Fruit fly (Drosophila melanogaster) whole organism: Measurements from ENCODE around the gene CG13887.

Source experiments
- CG8478 ChIP-seq: fragments of >200 bp; optimal IDR thresholded peaks from 2 replicates; lab custom pipeline; 2018; ENCODE audit warnings: inconsistent platforms
- Dll ChIP-seq: fragments of >200 bp; optimal IDR thresholded peaks from 2 replicates; lab custom pipeline; 2017
- EcR ChIP-seq, 2 experiments: fragments of >200 bp; optimal IDR thresholded peaks; 2 replicates each; lab custom pipeline; 2017; ENCODE audit warnings: missing biosample characterization in 2 of 2, missing genetic modification characterization in 2 of 2, missing genetic modification reagents in 2 of 2
- pan ChIP-seq: fragments of >200 bp; optimal IDR thresholded peaks from 2 replicates; lab custom pipeline; 2017
- psq ChIP-seq: fragments of >200 bp; optimal IDR thresholded peaks from 2 replicates; lab custom pipeline; 2017
- usp ChIP-seq: fragments of >200 bp; optimal IDR thresholded peaks from 2 replicates; lab custom pipeline; 2017; ENCODE audit warnings: missing biosample characterization, missing genetic modification characterization, mixed read lengths

CG13887 gene

dm6 chr3L:876087-876486 lies 38.4 kb downstream of the CG13887 start:
- TF ChIP-seq pan (lab: Kevin White, UChicago), result no peak
- no peak for TF ChIP-seq EcR (GFP tag; optimal IDR thresholded peaks at IDR 0.05; lab: Kevin White, UChicago)
- no peak for TF ChIP-seq psq (lab: Kevin White, UChicago)
- no peak for TF ChIP-seq Dll (lab: Kevin White, UChicago)
- no peak for TF ChIP-seq usp
- TF ChIP-seq CG8478, result no peak

- TF ChIP-seq pan (lab: Kevin White, UChicago), result no peak
- no peak for TF ChIP-seq Dll (lab: Kevin White, UChicago)
- TF ChIP-seq EcR (GFP tag; optimal IDR thresholded peaks at IDR 0.05; lab: Kevin White, UChicago), result no peak
- no peak for TF ChIP-seq usp
- no peak for TF ChIP-seq CG8478
- TF ChIP-seq psq (lab: Kevin White, UChicago), result no peak
Observed at dm6 chr3L:876656-877055, 39.0 kb downstream of the CG13887 start.

- TF ChIP-seq CG8478 (no peak), Dll (lab: Kevin White, UChicago) (peak; percentile 51), psq (lab: Kevin White, UChicago) (no peak), pan (lab: Kevin White, UChicago) (no peak), EcR (GFP tag; optimal IDR thresholded peaks at IDR 0.05; lab: Kevin White, UChicago) (no peak), usp (no peak)
Observed at dm6 chr3L:880851-881250, 43.2 kb downstream of the CG13887 start.

dm6 chr3L:881496-882235 lies 44.0 kb downstream of the CG13887 start, which contains the start of gene CG13907:
TSS of gene CG13907 (minus strand) at chr3L:882013.
- TF ChIP-seq CG8478 (no peak), Dll (lab: Kevin White, UChicago) (peak; percentile 78)

dm6 chr3L:882236-882891 lies 44.7 kb downstream of the CG13887 start:
- no peak for TF ChIP-seq Dll (lab: Kevin White, UChicago)
- no peak for TF ChIP-seq EcR (GFP tag; optimal IDR thresholded peaks at IDR 0.05; lab: Kevin White, UChicago)
- no peak for TF ChIP-seq pan (lab: Kevin White, UChicago)
- no peak for TF ChIP-seq CG8478
- TF ChIP-seq usp, result no peak
- no peak for TF ChIP-seq psq (lab: Kevin White, UChicago)

dm6 chr3L:882892-883255 lies 45.2 kb downstream of the CG13887 start:
- no peak for TF ChIP-seq CG8478
- no peak for TF ChIP-seq pan (lab: Kevin White, UChicago)

- no peak for TF ChIP-seq psq (lab: Kevin White, UChicago)
Observed at dm6 chr3L:883786-884185, 46.1 kb downstream of the CG13887 start.

- TF ChIP-seq CG8478 (no peak), EcR (GFP tag; optimal IDR thresholded peaks at IDR 0.05; lab: Kevin White, UChicago) (no peak), usp (no peak), psq (lab: Kevin White, UChicago) (no peak), pan (lab: Kevin White, UChicago) (no peak), Dll (lab: Kevin White, UChicago) (no peak)
Observed at dm6 chr3L:884239-884638, 46.6 kb downstream of the CG13887 start.

- TF ChIP-seq psq (lab: Kevin White, UChicago) (no peak), pan (lab: Kevin White, UChicago) (no peak), usp (no peak), EcR (GFP tag; optimal IDR thresholded peaks at IDR 0.05; lab: Kevin White, UChicago) (no peak), CG8478 (no peak), Dll (lab: Kevin White, UChicago) (no peak)
Observed at dm6 chr3L:885006-885405, 47.3 kb downstream of the CG13887 start.

dm6 chr3L:885624-886257 lies 48.1 kb downstream of the CG13887 start:
- TF ChIP-seq CG8478, result no peak
- TF ChIP-seq usp, result no peak
- no peak for TF ChIP-seq psq (lab: Kevin White, UChicago)
- TF ChIP-seq pan (lab: Kevin White, UChicago), result no peak
- TF ChIP-seq Dll (lab: Kevin White, UChicago), result no peak
- TF ChIP-seq EcR (GFP tag; optimal IDR thresholded peaks at IDR 0.05; lab: Kevin White, UChicago), result no peak

- TF ChIP-seq Dll (lab: Kevin White, UChicago) (no peak), psq (lab: Kevin White, UChicago) (no peak), pan (lab: Kevin White, UChicago) (no peak), CG8478 (no peak), EcR (GFP tag; optimal IDR thresholded peaks at IDR 0.05; lab: Kevin White, UChicago) (no peak), usp (no peak)
Observed at dm6 chr3L:887423-888097, 49.9 kb downstream of the CG13887 start.

dm6 chr3L:888372-888771 lies 50.7 kb downstream of the CG13887 start:
- no peak for TF ChIP-seq CG8478
